Worm (Caenorhabditis elegans) whole organism, L1 larva: ENCODE measurements around the gene srd-11.

Source experiments
- C04F5.9 ChIP-seq: sonication (generic microtip); optimal IDR thresholded peaks from 2 replicates; lab custom pipeline; 2016; ENCODE audit warnings: missing genetic modification characterization, missing compliant biosample characterization
- C16A3.4 ChIP-seq: fragments of 150-350 bp; optimal IDR thresholded peaks from 2 replicates; lab custom pipeline; 2014; ENCODE audit warnings: missing biosample characterization, missing genetic modification characterization
- C34B4.2 ChIP-seq: sonication (generic microtip); optimal IDR thresholded peaks from 2 replicates; lab custom pipeline; 2017; ENCODE audit warnings: mild to moderate bottlenecking, missing genetic modification characterization, missing compliant biosample characterization
- Y116A8C.19 ChIP-seq: sonication (generic microtip); optimal IDR thresholded peaks from 2 replicates; lab custom pipeline; 2016; ENCODE audit warnings: missing compliant biosample characterization, missing genetic modification characterization, borderline replicate concordance
- aha-1 ChIP-seq: fragments of 150-350 bp; optimal IDR thresholded peaks from 2 replicates; lab custom pipeline; 2014; ENCODE audit warnings: missing biosample characterization, missing genetic modification characterization
- alr-1 ChIP-seq: fragments of 200-800 bp; sonication (Bioruptor generic); optimal IDR thresholded peaks from 2 replicates; lab custom pipeline; 2018; ENCODE audit warnings: borderline replicate concordance, mild to moderate bottlenecking, missing genetic modification characterization, missing compliant biosample characterization
- ama-1 ChIP-seq: fragments of 150-350 bp; optimal IDR thresholded peaks from 2 replicates; lab custom pipeline; 2014
- ceh-8 ChIP-seq: fragments of 200-800 bp; sonication (Bioruptor generic); optimal IDR thresholded peaks from 2 replicates; lab custom pipeline; 2018; ENCODE audit warnings: mild to moderate bottlenecking, missing genetic modification characterization, moderate library complexity, missing compliant biosample characterization
- ces-1 ChIP-seq: fragments of 150-350 bp; optimal IDR thresholded peaks from 2 replicates; lab custom pipeline; 2014; ENCODE audit warnings: missing biosample characterization, missing genetic modification reagents, missing genetic modification characterization
- dsc-1 ChIP-seq: sonication (generic microtip); optimal IDR thresholded peaks from 2 replicates; lab custom pipeline; 2016; ENCODE audit warnings: mild to moderate bottlenecking, missing genetic modification characterization, missing compliant biosample characterization
- efl-3 ChIP-seq: fragments of 200-800 bp; sonication (Bioruptor generic); optimal IDR thresholded peaks from 2 replicates; lab custom pipeline; 2018; ENCODE audit warnings: mild to moderate bottlenecking, missing genetic modification characterization, missing compliant biosample characterization
- egl-27 ChIP-seq, 2 experiments: fragments of 150-350 bp in 1 of 2; sonication (generic microtip); optimal IDR thresholded peaks; 3 replicates each; lab custom pipeline; 2017 to 2018; ENCODE audit warnings: missing biosample characterization in 2 of 2, missing genetic modification characterization in 2 of 2, missing genetic modification reagents in 2 of 2
- elt-2 ChIP-seq: sonication (generic microtip); optimal IDR thresholded peaks from 2 replicates; lab custom pipeline; 2016; ENCODE audit warnings: missing genetic modification characterization, mild to moderate bottlenecking, inconsistent platforms, missing compliant biosample characterization, missing genetic modification reagents
- ets-5 ChIP-seq: fragments of 200-800 bp; sonication (Bioruptor generic); IDR thresholded peaks from 2 replicates; pipeline ENCODE4 v1.3.6; 2022; ENCODE audit warnings: missing genetic modification characterization, missing compliant biosample characterization
- fkh-4 ChIP-seq: sonication (generic microtip); optimal IDR thresholded peaks from 2 replicates; lab custom pipeline; 2016; ENCODE audit warnings: missing compliant biosample characterization, missing genetic modification characterization, borderline replicate concordance
- grh-1 ChIP-seq: fragments of 200-800 bp; sonication (Bioruptor generic); IDR thresholded peaks from 2 replicates; pipeline ENCODE4 v1.3.6; 2022; ENCODE audit warnings: missing genetic modification reagents, missing genetic modification characterization, missing compliant biosample characterization
- hpl-2 ChIP-seq: fragments of 150-350 bp; optimal IDR thresholded peaks from 2 replicates; lab custom pipeline; 2014; ENCODE audit warnings: missing biosample characterization, missing genetic modification reagents, missing genetic modification characterization
- irx-1 ChIP-seq: sonication (generic microtip); optimal IDR thresholded peaks from 2 replicates; lab custom pipeline; 2016; ENCODE audit warnings: missing genetic modification characterization, missing compliant biosample characterization
- jun-1 ChIP-seq: fragments of 150-350 bp; optimal IDR thresholded peaks from 2 replicates; lab custom pipeline; 2014; ENCODE audit warnings: missing biosample characterization, missing genetic modification reagents, missing genetic modification characterization
- lin-35 ChIP-seq, 2 experiments: fragments of 150-350 bp; optimal IDR thresholded peaks; 2 replicates each; lab custom pipeline; 2014; ENCODE audit warnings: missing biosample characterization in 2 of 2, missing genetic modification characterization in 2 of 2, missing genetic modification reagents in 2 of 2
- lir-3 ChIP-seq: sonication (generic microtip); optimal IDR thresholded peaks from 2 replicates; lab custom pipeline; 2016; ENCODE audit warnings: mild to moderate bottlenecking, missing genetic modification characterization, moderate library complexity, missing compliant biosample characterization; ENCODE audit not compliant: poor library complexity
- mab-9 ChIP-seq: fragments of 200-800 bp; sonication (Bioruptor generic); IDR thresholded peaks from 2 replicates; pipeline ENCODE4 v1.3.6; 2022; ENCODE audit warnings: missing genetic modification reagents, missing genetic modification characterization, missing compliant biosample characterization
- mdl-1 ChIP-seq, 2 experiments: fragments of 150-350 bp; optimal IDR thresholded peaks; 2 replicates each; lab custom pipeline; 2014 to 2017; ENCODE audit warnings: missing biosample characterization in 2 of 2, missing genetic modification characterization in 2 of 2, inconsistent platforms in 1 of 2
- nhr-11 ChIP-seq: fragments of 150-350 bp; optimal IDR thresholded peaks from 2 replicates; lab custom pipeline; 2014; ENCODE audit warnings: missing biosample characterization, missing genetic modification characterization
- nhr-237 ChIP-seq: fragments of 150-350 bp; optimal IDR thresholded peaks from 2 replicates; lab custom pipeline; 2014; ENCODE audit warnings: missing biosample characterization, missing genetic modification characterization
- nhr-71 ChIP-seq: sonication (generic microtip); optimal IDR thresholded peaks from 2 replicates; lab custom pipeline; 2016; ENCODE audit warnings: mild to moderate bottlenecking, missing genetic modification characterization, moderate library complexity, missing compliant biosample characterization
- nhr-76 ChIP-seq: sonication (generic microtip); optimal IDR thresholded peaks from 2 replicates; lab custom pipeline; 2017; ENCODE audit warnings: missing biosample characterization, missing genetic modification characterization
- nhr-77 ChIP-seq: fragments of 150-350 bp; optimal IDR thresholded peaks from 2 replicates; lab custom pipeline; 2014; ENCODE audit warnings: missing biosample characterization, missing genetic modification characterization
- nhr-84 ChIP-seq: sonication (generic microtip); optimal IDR thresholded peaks from 2 replicates; lab custom pipeline; 2017; ENCODE audit warnings: missing biosample characterization, missing genetic modification characterization
- nhr-90 ChIP-seq: sonication (generic microtip); optimal IDR thresholded peaks from 2 replicates; lab custom pipeline; 2016; ENCODE audit warnings: mild to moderate bottlenecking, missing genetic modification characterization, missing compliant biosample characterization; ENCODE audit not compliant: poor library complexity
- pqm-1 ChIP-seq: sonication (generic microtip); optimal IDR thresholded peaks from 3 replicates; lab custom pipeline; 2017; ENCODE audit warnings: missing biosample characterization, missing genetic modification characterization
- snpc-4 ChIP-seq: fragments of 150-350 bp; optimal IDR thresholded peaks from 2 replicates; lab custom pipeline; 2014; ENCODE audit warnings: missing biosample characterization, missing genetic modification characterization
- snu-23 ChIP-seq: sonication (generic microtip); optimal IDR thresholded peaks from 2 replicates; lab custom pipeline; 2016; ENCODE audit warnings: missing genetic modification characterization, missing compliant biosample characterization
- sptf-1 ChIP-seq: fragments of 150-350 bp; optimal IDR thresholded peaks from 2 replicates; lab custom pipeline; 2014; ENCODE audit warnings: missing biosample characterization, missing genetic modification characterization
- sup-37 ChIP-seq: fragments of 200-800 bp; sonication (Bioruptor generic); optimal IDR thresholded peaks from 2 replicates; lab custom pipeline; 2018; ENCODE audit warnings: mild to moderate bottlenecking, missing genetic modification characterization, missing compliant biosample characterization
- swsn-7 ChIP-seq: sonication (generic microtip); optimal IDR thresholded peaks from 2 replicates; lab custom pipeline; 2016; ENCODE audit warnings: missing genetic modification characterization, missing compliant biosample characterization
- unc-130 ChIP-seq: fragments of 150-350 bp; optimal IDR thresholded peaks from 2 replicates; lab custom pipeline; 2017; ENCODE audit warnings: missing biosample characterization, missing genetic modification characterization, inconsistent platforms
- unc-30 ChIP-seq: sonication (generic microtip); optimal IDR thresholded peaks from 2 replicates; lab custom pipeline; 2017; ENCODE audit warnings: missing biosample characterization, missing genetic modification characterization
- vab-15 ChIP-seq: sonication (generic microtip); optimal IDR thresholded peaks from 2 replicates; lab custom pipeline; 2017; ENCODE audit warnings: missing genotype, mild to moderate bottlenecking, missing genetic modification characterization, missing compliant biosample characterization
- xbp-1 ChIP-seq: sonication (generic microtip); optimal IDR thresholded peaks from 2 replicates; lab custom pipeline; 2016; ENCODE audit warnings: missing genetic modification characterization, missing compliant biosample characterization
- zag-1 ChIP-seq: fragments of 150-350 bp; optimal IDR thresholded peaks from 2 replicates; lab custom pipeline; 2014; ENCODE audit warnings: missing biosample characterization, missing genetic modification characterization
- ztf-4 ChIP-seq: fragments of 150-350 bp; optimal IDR thresholded peaks from 2 replicates; lab custom pipeline; 2014; ENCODE audit warnings: missing biosample characterization, missing genetic modification characterization

srd-11 gene

DNA sequence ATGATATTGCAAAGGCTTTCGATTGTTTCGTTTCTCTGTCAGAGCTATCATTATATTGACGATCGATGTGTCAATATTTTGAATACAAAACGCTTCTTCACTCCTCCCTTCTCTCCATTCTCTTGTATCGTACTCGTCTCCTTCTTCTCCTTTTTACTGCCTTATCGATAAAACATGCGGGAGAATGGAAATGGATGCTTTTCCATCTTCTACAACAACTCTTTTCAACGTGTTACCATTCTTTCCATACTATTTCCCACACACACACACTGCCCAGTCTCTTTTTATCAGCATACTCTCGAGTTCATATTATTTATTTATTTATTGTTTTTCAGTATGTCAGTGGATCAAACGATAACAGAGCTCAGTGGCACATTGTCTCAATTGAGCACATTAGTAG lies 41.0 kb downstream of the srd-11 start, which contains the start of gene C50B8.6:
Gene C50B8.6, plus strand, starts transcription at position 336 of the 400 bp plus-strand sequence.
- TF ChIP-seq ceh-8 (no peak), elt-2 (tag; lab: Kevin White, UChicago) (peak; percentile 39)

DNA sequence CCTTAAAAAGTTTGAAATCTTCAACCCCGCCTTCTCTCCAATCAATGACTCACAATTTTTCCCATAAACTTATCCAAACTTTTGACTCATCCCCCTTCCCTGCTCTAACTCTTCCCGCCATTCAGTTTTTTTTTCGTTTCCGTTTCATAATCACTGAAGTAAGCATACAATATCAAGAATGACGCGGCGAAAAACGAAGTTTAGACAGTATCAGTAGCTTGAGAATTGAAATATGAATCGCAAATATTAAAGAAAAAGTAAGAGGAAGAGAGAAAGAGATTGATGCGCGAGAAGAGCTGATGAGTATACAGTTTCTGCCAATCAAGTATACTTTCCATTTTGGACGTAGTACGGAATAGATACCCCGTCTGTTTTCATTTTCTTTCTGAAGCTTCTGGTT lies 42.2 kb downstream of the srd-11 start:
- TF ChIP-seq C34B4.2 (no peak), swsn-7 (tag; lab: Kevin White, UChicago) (no peak), sptf-1 (tag; lab: Kevin White, UChicago) (no peak), mab-9 (no peak), grh-1 (GFP tag; lab: Robert Waterston, UW) (no peak), unc-130 (no peak), fkh-4 (tag; lab: Kevin White, UChicago) (no peak), nhr-11 (no peak), mdl-1 (tag; optimal IDR thresholded peaks at IDR 0.05; lab: Kevin White, UChicago) (no peak)

DNA sequence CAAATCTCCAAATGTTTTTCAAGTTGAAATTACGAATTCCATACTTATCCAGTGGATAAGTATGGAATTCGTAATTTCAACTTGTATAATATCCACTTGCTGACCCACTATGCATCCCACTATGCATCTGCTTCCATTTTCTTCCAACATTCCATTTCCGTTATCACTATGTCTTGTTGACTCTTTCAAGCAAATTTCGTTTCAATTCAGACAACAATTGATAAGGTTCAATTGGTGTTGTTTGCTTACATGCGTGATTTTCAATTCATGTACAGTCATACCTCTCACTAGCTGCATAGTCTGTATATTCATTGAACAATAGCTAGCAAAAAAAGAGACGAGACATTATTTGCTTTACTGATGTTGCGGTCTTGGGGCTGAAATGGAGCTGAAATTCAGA lies 42.8 kb downstream of the srd-11 start:
- TF ChIP-seq elt-2 (tag; lab: Kevin White, UChicago) (peak; percentile 62), sup-37 (GFP tag; lab: Kevin White, UChicago) (no peak), lin-35 (GFP tag; optimal IDR thresholded peaks at IDR 0.05; lab: Kevin White, UChicago) (peak in 1 of 2 experiments; percentile 43), jun-1 (tag; lab: Kevin White, UChicago) (peak; percentile 3), efl-3 (no peak), pqm-1 (peak; percentile 66)

DNA sequence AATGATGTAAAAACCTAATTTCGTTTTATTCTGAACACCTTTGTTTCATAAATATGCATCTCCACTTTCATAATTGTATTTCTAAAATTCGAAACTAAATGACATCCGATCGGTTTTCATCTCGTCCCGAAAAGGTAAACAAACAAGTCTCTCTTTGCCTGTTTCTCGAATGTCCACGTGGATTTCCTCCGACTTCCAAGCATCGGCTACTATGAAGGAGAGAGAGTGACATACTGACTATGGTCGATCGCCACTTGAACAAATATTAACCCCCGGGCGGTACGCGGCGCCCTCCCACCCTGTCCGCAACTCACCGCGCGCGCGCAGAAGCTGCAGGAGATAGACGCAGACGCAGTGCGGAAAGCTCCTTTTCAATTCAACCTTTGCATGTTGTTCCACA lies 43.8 kb downstream of the srd-11 start:
- TF ChIP-seq nhr-90 (tag; lab: Kevin White, UChicago), result no peak

DNA sequence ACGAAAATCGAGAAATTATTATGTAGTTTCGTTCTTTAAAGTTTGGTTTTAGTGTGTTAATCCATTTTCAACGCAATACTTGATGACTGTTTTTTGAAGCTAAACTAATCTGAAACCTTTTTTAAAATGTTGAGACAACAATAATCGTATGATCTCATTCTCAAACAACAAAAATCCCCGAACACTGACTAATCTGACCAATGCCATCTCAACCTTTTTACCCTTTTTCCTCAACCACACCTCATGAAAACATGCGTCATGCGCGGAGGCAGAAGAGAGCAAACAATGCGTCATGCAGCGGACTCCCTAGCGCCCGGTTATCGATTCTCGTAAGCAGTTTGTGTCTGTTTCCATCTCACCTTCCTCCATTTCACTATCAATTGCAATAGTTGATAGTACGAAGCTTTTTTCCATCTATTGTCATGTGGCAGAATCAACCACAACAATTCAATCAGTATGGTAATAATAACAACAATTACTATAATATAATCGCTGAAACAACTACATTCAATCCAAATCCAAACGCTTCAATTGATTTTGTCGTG lies 47.9 kb downstream of the srd-11 start, which contains the start of gene C50B8.4:
Gene C50B8.4, plus strand, starts transcription at position 299 of the 545 bp plus-strand sequence.
- TF ChIP-seq nhr-77 (tag; lab: Kevin White, UChicago) (no peak), lin-35 (GFP tag; optimal IDR thresholded peaks at IDR 0.05; lab: Kevin White, UChicago) (peak in 1 of 2 experiments; percentile 32), elt-2 (tag; lab: Kevin White, UChicago) (peak; percentile 45), ama-1 (no peak)

DNA sequence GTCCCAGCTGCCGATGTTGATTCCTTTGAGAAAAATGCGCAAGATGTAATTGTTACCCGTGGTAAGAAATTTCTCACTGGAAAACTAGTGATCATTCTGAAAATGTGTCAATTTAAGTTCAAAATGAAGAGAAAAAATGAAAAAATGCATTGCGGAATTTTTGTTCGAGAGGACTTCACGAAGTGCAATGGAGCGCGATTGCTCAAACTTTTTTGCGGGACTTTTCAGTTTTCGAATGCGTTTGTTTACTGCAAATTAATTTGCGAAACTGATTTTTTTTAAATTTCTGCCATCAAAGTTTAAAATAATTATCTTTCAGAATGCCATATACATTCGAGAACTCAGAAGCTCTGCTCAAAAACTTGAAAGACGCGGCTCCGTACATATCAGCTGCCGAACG lies 51.1 kb downstream of the srd-11 start, which contains the start of the genes nuaf-1 and bir-2:
Gene nuaf-1, minus strand, starts transcription at position 98 of the 400 bp plus-strand sequence.
Gene bir-2, plus strand, starts transcription at position 318 of the 400 bp plus-strand sequence.
- TF ChIP-seq lir-3, result no peak
- TF ChIP-seq C16A3.4 (tag; lab: Kevin White, UChicago), result peak; percentile 54
- peak; percentile 23 for TF ChIP-seq irx-1 (tag; lab: Kevin White, UChicago)
- no peak for TF ChIP-seq pqm-1
- no peak for TF ChIP-seq nhr-76 (tag; lab: Kevin White, UChicago)
- peak; percentile 77 for TF ChIP-seq nhr-71
- no peak for TF ChIP-seq C34B4.2
- TF ChIP-seq xbp-1, result peak; percentile 57
- TF ChIP-seq hpl-2 (GFP tag; lab: Kevin White, UChicago), result no peak
- TF ChIP-seq snu-23 (GFP tag; lab: Kevin White, UChicago), result peak; percentile 73
- TF ChIP-seq nhr-237 (tag; lab: Kevin White, UChicago), result no peak
- TF ChIP-seq mab-9, result no peak
- TF ChIP-seq ztf-4 (tag; lab: Kevin White, UChicago), result no peak
- TF ChIP-seq C04F5.9 (tag; lab: Kevin White, UChicago), result no peak
- TF ChIP-seq swsn-7 (tag; lab: Kevin White, UChicago), result peak; percentile 63
- TF ChIP-seq ces-1 (GFP tag; lab: Kevin White, UChicago), result no peak
- TF ChIP-seq sup-37 (GFP tag; lab: Kevin White, UChicago), result no peak
- TF ChIP-seq aha-1, result no peak
- TF ChIP-seq nhr-90 (tag; lab: Kevin White, UChicago), result peak; percentile 50
- peak; percentile 60 for TF ChIP-seq dsc-1 (tag; lab: Kevin White, UChicago)
- no peak for TF ChIP-seq zag-1 (tag; lab: Kevin White, UChicago)
- peak; percentile 28 for TF ChIP-seq snpc-4 (tag; lab: Kevin White, UChicago)
- no peak for TF ChIP-seq Y116A8C.19
- TF ChIP-seq egl-27 (tag; optimal IDR thresholded peaks at IDR 0.05; lab: Kevin White, UChicago), result no peak
- peak; percentile 28 for TF ChIP-seq jun-1 (tag; lab: Kevin White, UChicago)
- no peak for TF ChIP-seq alr-1
- no peak for TF ChIP-seq unc-30 (tag; lab: Kevin White, UChicago)
- TF ChIP-seq vab-15 (tag; lab: Kevin White, UChicago), result no peak
- no peak for TF ChIP-seq ets-5
- no peak for TF ChIP-seq nhr-84
